Fruit fly (Drosophila melanogaster) whole organism, embryonic: Measurements from ENCODE around the gene nan.

Experiments used
- Adf1 ChIP-seq: fragments of 200-800 bp; sonication (Bioruptor generic); IDR thresholded peaks from 2 replicates; pipeline ENCODE4 v1.3.6; 2022; ENCODE audit warnings: missing biosample characterization, missing genetic modification characterization
- Blimp-1 ChIP-seq: fragments of 200-800 bp; sonication (Bioruptor generic); optimal IDR thresholded peaks from 3 replicates; lab custom pipeline; 2018; ENCODE audit warnings: missing biosample characterization, missing genetic modification characterization, mild to moderate bottlenecking, moderate library complexity, missing genetic modification reagents
- CG12659 ChIP-seq: fragments of 200-800 bp; sonication (Bioruptor generic); optimal IDR thresholded peaks from 3 replicates; lab custom pipeline; 2017; ENCODE audit warnings: mild to moderate bottlenecking, missing biosample characterization, missing genetic modification reagents, missing genetic modification characterization
- CG14667 ChIP-seq: fragments of 200-800 bp; sonication (Bioruptor generic); IDR thresholded peaks from 2 replicates; pipeline ENCODE4 v1.3.6; 2022; ENCODE audit warnings: missing biosample characterization, missing genetic modification characterization
- CG14860 ChIP-seq: fragments of 200-800 bp; sonication (Bioruptor generic); IDR thresholded peaks from 3 replicates; pipeline ENCODE4 v1.3.6; 2022; ENCODE audit warnings: missing biosample characterization, missing genetic modification characterization; ENCODE audit not compliant: partially characterized antibody
- CG1603 ChIP-seq: fragments of 200-800 bp; sonication (Bioruptor generic); optimal IDR thresholded peaks from 2 replicates; lab custom pipeline; 2019; ENCODE audit warnings: missing biosample characterization, mild to moderate bottlenecking, missing genetic modification characterization, moderate library complexity
- CG2202 ChIP-seq: fragments of 200-800 bp; sonication (Bioruptor generic); optimal IDR thresholded peaks from 2 replicates; lab custom pipeline; 2018; ENCODE audit warnings: missing biosample characterization, mild to moderate bottlenecking, missing genetic modification characterization
- CG30403 ChIP-seq: fragments of 200-800 bp; sonication (Bioruptor generic); optimal IDR thresholded peaks from 3 replicates; lab custom pipeline; 2016; ENCODE audit warnings: missing biosample characterization, missing genetic modification characterization
- CG30431 ChIP-seq: fragments of 200-800 bp; sonication (Bioruptor generic); optimal IDR thresholded peaks from 2 replicates; lab custom pipeline; 2017; ENCODE audit warnings: missing biosample characterization, missing genetic modification characterization
- CG31441 ChIP-seq: fragments of 200-800 bp; sonication (Bioruptor generic); IDR thresholded peaks from 2 replicates; pipeline ENCODE4 v1.3.6; 2022; ENCODE audit warnings: missing biosample characterization, missing genetic modification characterization
- CG32767 ChIP-seq: fragments of 200-800 bp; sonication (Bioruptor generic); IDR thresholded peaks from 2 replicates; pipeline ENCODE4 v1.3.6; 2022; ENCODE audit warnings: missing biosample characterization, missing genetic modification characterization
- CG33213 ChIP-seq: fragments of 200-800 bp; sonication (Bioruptor generic); optimal IDR thresholded peaks from 3 replicates; lab custom pipeline; 2016; ENCODE audit warnings: missing biosample characterization, missing genetic modification characterization
- CG5953 ChIP-seq: fragments of 200-800 bp; sonication (Bioruptor generic); IDR thresholded peaks from 2 replicates; pipeline ENCODE4 v1.3.6; 2022; ENCODE audit warnings: missing biosample characterization, missing genetic modification characterization
- CG6254 ChIP-seq: fragments of 200-800 bp; sonication (Bioruptor generic); optimal IDR thresholded peaks from 3 replicates; lab custom pipeline; 2017; ENCODE audit warnings: mild to moderate bottlenecking, missing biosample characterization, missing genetic modification reagents, missing genetic modification characterization
- CG6272 ChIP-seq: fragments of 200-800 bp; sonication (Bioruptor generic); IDR thresholded peaks from 2 replicates; pipeline ENCODE4 v1.3.6; 2022; ENCODE audit warnings: missing biosample characterization, missing genetic modification characterization
- CG6765 ChIP-seq: fragments of 200-800 bp; sonication (Bioruptor generic); optimal IDR thresholded peaks from 3 replicates; lab custom pipeline; 2017; ENCODE audit warnings: missing biosample characterization, mild to moderate bottlenecking, missing genetic modification characterization
- CG6791 ChIP-seq: fragments of 200-800 bp; sonication (Bioruptor generic); IDR thresholded peaks from 3 replicates; pipeline ENCODE4 v1.3.6; 2022; ENCODE audit warnings: missing biosample characterization, missing genetic modification characterization; ENCODE audit not compliant: partially characterized antibody
- CG7271 ChIP-seq: fragments of 200-800 bp; sonication (Bioruptor generic); optimal IDR thresholded peaks from 2 replicates; lab custom pipeline; 2018; ENCODE audit warnings: missing biosample characterization, mild to moderate bottlenecking, missing genetic modification characterization, moderate library complexity
- CG7556 ChIP-seq: fragments of 200-800 bp; sonication (Bioruptor generic); optimal IDR thresholded peaks from 2 replicates; lab custom pipeline; 2017; ENCODE audit warnings: missing biosample characterization, mild to moderate bottlenecking, missing genetic modification characterization
- CG7839 ChIP-seq: fragments of 200-800 bp; sonication (Bioruptor generic); optimal IDR thresholded peaks from 3 replicates; lab custom pipeline; 2018; ENCODE audit warnings: missing biosample characterization, mild to moderate bottlenecking, missing genetic modification characterization, moderate library complexity
- Chrac-16 ChIP-seq: fragments of 200-800 bp; sonication (Bioruptor generic); optimal IDR thresholded peaks from 3 replicates; lab custom pipeline; 2016; ENCODE audit warnings: missing biosample characterization, missing genetic modification characterization
- CkIIα-i1 ChIP-seq: fragments of 200-800 bp; sonication (Bioruptor generic); IDR thresholded peaks from 2 replicates; pipeline ENCODE4 v1.3.6; 2022; ENCODE audit warnings: missing biosample characterization, missing genetic modification characterization
- CrebB ChIP-seq: fragments of 200-800 bp; sonication (Bioruptor generic); optimal IDR thresholded peaks from 3 replicates; lab custom pipeline; 2018; ENCODE audit warnings: missing biosample characterization, mild to moderate bottlenecking, missing genetic modification characterization
- Doc3 ChIP-seq: fragments of 200-800 bp; sonication (Bioruptor generic); IDR thresholded peaks from 3 replicates; pipeline ENCODE4 v1.3.6; 2022; ENCODE audit warnings: missing biosample characterization, missing genetic modification characterization; ENCODE audit not compliant: partially characterized antibody
- HLH3B ChIP-seq: fragments of 200-800 bp; sonication (Bioruptor generic); IDR thresholded peaks from 2 replicates; pipeline ENCODE4 v1.3.6; 2022; ENCODE audit warnings: missing biosample characterization, missing genetic modification characterization
- HLHmδ ChIP-seq: fragments of 200-800 bp; sonication (Bioruptor generic); optimal IDR thresholded peaks from 2 replicates; lab custom pipeline; 2018; ENCODE audit warnings: missing biosample characterization, mild to moderate bottlenecking, missing genetic modification characterization, moderate library complexity
- Hey ChIP-seq: fragments of 200-800 bp; sonication (Bioruptor generic); optimal IDR thresholded peaks from 3 replicates; lab custom pipeline; 2018; ENCODE audit warnings: missing biosample characterization, mild to moderate bottlenecking, missing genetic modification characterization
- Hr51 ChIP-seq, 2 experiments: fragments of 200-800 bp; sonication (Bioruptor generic); optimal IDR thresholded peaks; 2 replicates in 1 of 2; 3 replicates in 1 of 2; lab custom pipeline; 2016 to 2018; ENCODE audit warnings: missing biosample characterization in 2 of 2, missing genetic modification characterization in 2 of 2, mild to moderate bottlenecking in 1 of 2, moderate library complexity in 1 of 2
- NC2α ChIP-seq: fragments of 200-800 bp; sonication (Bioruptor generic); optimal IDR thresholded peaks from 2 replicates; lab custom pipeline; 2016; ENCODE audit warnings: missing biosample characterization, missing genetic modification characterization
- Oaz ChIP-seq: fragments of 200-800 bp; sonication (Bioruptor generic); IDR thresholded peaks from 2 replicates; pipeline ENCODE4 v1.3.6; 2022; ENCODE audit warnings: missing biosample characterization, missing genetic modification characterization
- Sox100B ChIP-seq: fragments of 200-800 bp; sonication (Bioruptor generic); optimal IDR thresholded peaks from 3 replicates; lab custom pipeline; 2018; ENCODE audit warnings: missing biosample characterization, mild to moderate bottlenecking, missing genetic modification characterization
- Sox102F ChIP-seq: fragments of 200-800 bp; sonication (Bioruptor generic); optimal IDR thresholded peaks from 2 replicates; lab custom pipeline; 2018; ENCODE audit warnings: missing biosample characterization, mild to moderate bottlenecking, missing genetic modification characterization, moderate library complexity
- Sry-δ ChIP-seq: fragments of 200-800 bp; sonication (Bioruptor generic); optimal IDR thresholded peaks from 2 replicates; lab custom pipeline; 2016; ENCODE audit warnings: missing biosample characterization, missing genetic modification characterization
- Ssrp ChIP-seq: fragments of 200-800 bp; sonication (Bioruptor generic); optimal IDR thresholded peaks from 2 replicates; lab custom pipeline; 2018; ENCODE audit warnings: missing biosample characterization, mild to moderate bottlenecking, missing genetic modification characterization, moderate library complexity
- bsh ChIP-seq, 2 experiments: fragments of 200-800 bp; sonication (Bioruptor generic); optimal IDR thresholded peaks; 2 replicates each; lab custom pipeline; 2017 to 2018; ENCODE audit warnings: mild to moderate bottlenecking in 2 of 2, missing biosample characterization in 2 of 2, missing genetic modification characterization in 2 of 2, moderate library complexity in 1 of 2
- cg ChIP-seq: fragments of 200-800 bp; sonication (Bioruptor generic); optimal IDR thresholded peaks from 3 replicates; lab custom pipeline; 2019; ENCODE audit warnings: missing biosample characterization, mild to moderate bottlenecking, missing genetic modification characterization, moderate library complexity
- ci ChIP-seq: fragments of 200-800 bp; sonication (Bioruptor generic); IDR thresholded peaks from 3 replicates; pipeline ENCODE4 v1.3.6; 2022; ENCODE audit warnings: missing biosample characterization, missing genetic modification characterization
- crol ChIP-seq: fragments of 200-800 bp; sonication (Bioruptor generic); IDR thresholded peaks from 2 replicates; pipeline ENCODE4 v1.3.6; 2022; ENCODE audit warnings: missing biosample characterization, missing genetic modification characterization
- dmrt99B ChIP-seq: fragments of 200-800 bp; sonication (Bioruptor generic); optimal IDR thresholded peaks from 2 replicates; lab custom pipeline; 2018; ENCODE audit warnings: missing biosample characterization, mild to moderate bottlenecking, missing genetic modification characterization, moderate library complexity
- gfzf ChIP-seq: fragments of 200-800 bp; sonication (Bioruptor generic); optimal IDR thresholded peaks from 2 replicates; lab custom pipeline; 2016; ENCODE audit warnings: missing biosample characterization, mild to moderate bottlenecking, missing genetic modification characterization, moderate library complexity
- gsb-n ChIP-seq: fragments of 200-800 bp; sonication (Bioruptor generic); optimal IDR thresholded peaks from 3 replicates; lab custom pipeline; 2018; ENCODE audit warnings: missing biosample characterization, mild to moderate bottlenecking, missing genetic modification characterization
- klu ChIP-seq: fragments of 200-800 bp; sonication (Bioruptor generic); IDR thresholded peaks from 2 replicates; pipeline ENCODE4 v1.3.6; 2022; ENCODE audit warnings: missing biosample characterization, missing genetic modification characterization
- maf-S ChIP-seq: fragments of 200-800 bp; sonication (Bioruptor generic); optimal IDR thresholded peaks from 2 replicates; lab custom pipeline; 2016; ENCODE audit warnings: missing biosample characterization, missing genetic modification characterization
- pan ChIP-seq, 4 experiments: fragments of >200 bp in 3 of 4; fragments of 200-800 bp in 1 of 4; sonication (Bioruptor generic) in 1 of 4; optimal IDR thresholded peaks in 3 of 4; IDR thresholded peaks in 1 of 4; 2 replicates each; pipeline versions ENCODE4 v1.3.6 to Lab custom; 2017 to 2022; ENCODE audit warnings: missing biosample characterization in 2 of 4, missing genetic modification characterization in 2 of 4, mixed read lengths in 1 of 4
- psq ChIP-seq: fragments of 200-800 bp; sonication (Bioruptor generic); optimal IDR thresholded peaks from 2 replicates; lab custom pipeline; 2017; ENCODE audit warnings: missing biosample characterization, missing genetic modification characterization
- rib ChIP-seq: fragments of 200-800 bp; sonication (Bioruptor generic); IDR thresholded peaks from 2 replicates; pipeline ENCODE4 v1.3.6; 2022; ENCODE audit warnings: missing biosample characterization, missing genetic modification characterization
- row ChIP-seq: fragments of 200-800 bp; sonication (Bioruptor generic); IDR thresholded peaks from 3 replicates; pipeline ENCODE4 v1.3.6; 2022; ENCODE audit warnings: missing biosample characterization, missing genetic modification characterization
- salm ChIP-seq: fragments of 200-800 bp; sonication (Bioruptor generic); optimal IDR thresholded peaks from 2 replicates; lab custom pipeline; 2018; ENCODE audit warnings: missing biosample characterization, mild to moderate bottlenecking, missing genetic modification characterization
- sd ChIP-seq: fragments of 200-800 bp; sonication (Bioruptor generic); optimal IDR thresholded peaks from 3 replicates; lab custom pipeline; 2018; ENCODE audit warnings: missing biosample characterization, mild to moderate bottlenecking, missing genetic modification characterization, moderate library complexity
- tgo ChIP-seq: fragments of 200-800 bp; sonication (Bioruptor generic); IDR thresholded peaks from 3 replicates; pipeline ENCODE4 v1.3.6; 2022; ENCODE audit warnings: missing biosample characterization, missing genetic modification characterization

Gene nan

dm6 chr3L:14146386-14146785, 43.1 kb downstream of the nan start (continued):
- TF ChIP-seq CG7839 (peak; percentile 41), CG2202 (no peak), NC2α (GFP tag; lab: Kevin White, UChicago) (no peak), ci (GFP tag; lab: Robert Waterston, UW) (0 out of 3 replicates have a peak, but pooled peaks have one; percentile 25), Oaz (GFP tag; lab: Robert Waterston, UW) (no peak), Doc3 (GFP tag; lab: Robert Waterston, UW) (no peak), cg (GFP tag; lab: Kevin White, UChicago) (no peak), CG12659 (GFP tag; lab: Kevin White, UChicago) (no peak), CG7556 (GFP tag; lab: Kevin White, UChicago) (no peak), CG31441 (peak; percentile 38; the same call in 1 of the 2 replicates), tgo (GFP tag; lab: Robert Waterston, UW) (no peak), Sox100B (GFP tag; lab: Kevin White, UChicago) (no peak), CG6272 (GFP tag; lab: Robert Waterston, UW) (no peak), CG33213 (GFP tag; lab: Kevin White, UChicago) (no peak), CG6791 (no peak), HLH3B (no peak), CkIIα-i1 (no peak), HLHmδ (no peak), Sry-δ (GFP tag; lab: Kevin White, UChicago) (no peak), CG14860 (GFP tag; lab: Robert Waterston, UW) (no peak), maf-S (no peak), CG30403 (no peak), rib (GFP tag; lab: Robert Waterston, UW) (no peak), Blimp-1 (GFP tag; lab: Kevin White, UChicago) (peak; percentile 61), Hey (no peak), Hr51 (GFP tag; optimal IDR thresholded peaks at IDR 0.05; lab: Kevin White, UChicago) (no peak), salm (tag; lab: Kevin White, UChicago) (no peak), Chrac-16 (no peak), CG1603 (tag; lab: Kevin White, UChicago) (peak; percentile 19), CG6254 (GFP tag; lab: Kevin White, UChicago) (peak; percentile 49), crol (GFP tag; lab: Robert Waterston, UW) (no peak), gsb-n (peak; percentile 18), Sox102F (GFP tag; lab: Kevin White, UChicago) (peak; percentile 28), CG30431 (no peak), CG14667 (GFP tag; lab: Robert Waterston, UW) (no peak), Adf1 (GFP tag; lab: Robert Waterston, UW) (no peak), klu (GFP tag; lab: Robert Waterston, UW) (no peak), row (GFP tag; lab: Robert Waterston, UW) (no peak), pan (optimal IDR thresholded peaks at IDR 0.05; lab: Kevin White, UChicago) (no peak), pan (GFP tag; optimal IDR thresholded peaks at IDR 0.05 in 1 of 2, IDR thresholded peaks at IDR 0.05 in 1 of 2) (no peak), CG5953 (GFP tag; lab: Robert Waterston, UW) (no peak), CrebB (tag; lab: Kevin White, UChicago) (no peak), CG6765 (GFP tag; lab: Kevin White, UChicago) (no peak), CG7271 (tag; lab: Kevin White, UChicago) (no peak), psq (GFP tag; lab: Kevin White, UChicago) (no peak), gfzf (GFP tag; lab: Kevin White, UChicago) (no peak), bsh (GFP tag; optimal IDR thresholded peaks at IDR 0.05; lab: Kevin White, UChicago) (peak in 1 of 2 experiments; percentile 59), dmrt99B (tag; lab: Kevin White, UChicago) (peak; percentile 53), sd (tag; lab: Kevin White, UChicago) (no peak), CG32767 (GFP tag; lab: Robert Waterston, UW) (no peak), Ssrp (no peak)
